Fruit fly (Drosophila melanogaster): ENCODE data around the gene nau.

Gene nau

DNA sequence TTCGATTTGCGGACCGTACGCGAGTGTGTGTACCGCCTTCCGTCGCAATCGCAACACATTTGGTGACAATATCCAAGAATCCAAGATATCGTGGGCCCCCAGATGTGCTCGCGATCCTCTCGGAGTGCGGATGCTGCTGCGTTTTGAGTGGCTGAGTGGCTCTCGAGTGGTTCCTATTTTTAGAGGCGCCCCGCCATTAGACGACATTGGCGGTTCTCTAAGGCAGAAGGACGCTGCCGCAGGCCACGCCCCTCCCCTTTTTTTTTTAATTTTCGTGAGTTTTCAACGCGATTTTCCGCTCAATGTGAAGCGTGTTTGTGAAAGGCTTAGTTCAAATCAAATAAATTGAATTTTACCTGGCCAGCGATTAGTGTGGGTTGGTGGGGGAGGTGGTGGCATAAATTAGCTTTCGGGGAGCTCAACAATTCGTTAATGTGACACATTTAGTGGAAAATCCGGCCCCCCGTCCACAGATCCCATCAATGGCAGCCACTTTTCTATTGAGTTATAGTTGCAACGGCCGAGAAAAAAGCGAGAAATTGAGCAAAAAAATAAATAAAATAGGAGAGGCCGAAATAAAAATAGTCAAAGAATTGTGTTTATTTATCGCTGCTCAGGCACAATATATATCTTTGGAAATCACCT lies at the start of gene nau:
Gene nau, minus strand, starts transcription at position 61 of the 645 bp plus-strand sequence.
- no peak for TF ChIP-seq CG7368 (GFP tag; optimal IDR thresholded peaks at IDR 0.05)
- TF ChIP-seq OdsH (GFP tag; optimal IDR thresholded peaks at IDR 0.05) = no peak
- TF ChIP-seq fd85E (GFP tag; optimal IDR thresholded peaks at IDR 0.05) = no peak

DNA sequence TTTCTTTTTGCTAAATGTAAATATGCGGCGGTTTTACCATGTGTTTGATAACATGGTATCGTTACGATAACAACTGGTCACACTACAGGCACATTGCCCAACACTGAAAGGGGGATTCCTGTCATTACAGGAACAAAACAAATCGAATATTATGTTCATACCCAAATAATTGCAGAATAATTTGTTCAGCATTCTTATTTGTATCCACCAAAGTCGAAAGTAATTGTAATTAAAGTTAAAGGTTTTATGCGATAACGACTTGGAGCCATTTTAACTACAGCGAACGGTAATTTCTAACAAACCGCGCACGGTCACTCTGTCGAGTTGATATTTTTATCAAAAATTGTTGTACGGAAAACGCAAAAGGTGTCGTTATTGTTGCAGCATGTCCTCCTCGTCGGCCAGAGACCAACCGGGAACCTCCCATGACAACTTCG lies 49.3 kb upstream of the nau start, which contains the start of the genes CG10214 and CG10375:
Gene CG10214, minus strand, starts transcription at position 72 of the 437 bp plus-strand sequence.
Gene CG10375, plus strand, starts transcription at position 296 of the 437 bp plus-strand sequence.
- TF ChIP-seq CG3919 (GFP tag; optimal IDR thresholded peaks at IDR 0.05) (peak; percentile 75), dac (GFP tag; optimal IDR thresholded peaks at IDR 0.05) (peak; percentile 45), vri (GFP tag; optimal IDR thresholded peaks at IDR 0.05) (peak; percentile 72), Ets96B (tag; optimal IDR thresholded peaks at IDR 0.05) (peak; percentile 53), Sox15 (GFP tag; optimal IDR thresholded peaks at IDR 0.05) (peak; percentile 44), Gug (GFP tag; IDR thresholded peaks at IDR 0.05) (peak; percentile 57; the same call in 1 of the 2 replicates), Eip75B (GFP tag; optimal IDR thresholded peaks at IDR 0.05) (peak; percentile 58), Blimp-1 (GFP tag; optimal IDR thresholded peaks at IDR 0.05) (no peak), CG9139 (GFP tag; optimal IDR thresholded peaks at IDR 0.05) (no peak), CG8632 (GFP tag; optimal IDR thresholded peaks at IDR 0.05) (peak; percentile 50), CG4318 (GFP tag; optimal IDR thresholded peaks at IDR 0.05) (no peak), OdsH (GFP tag; optimal IDR thresholded peaks at IDR 0.05) (peak; percentile 71), CG6276 (GFP tag; optimal IDR thresholded peaks at IDR 0.05) (no peak), fkh (GFP tag; optimal IDR thresholded peaks at IDR 0.05) (peak; percentile 88), CG16779 (tag; optimal IDR thresholded peaks at IDR 0.05) (no peak), CG34406 (GFP tag; optimal IDR thresholded peaks at IDR 0.05) (peak; percentile 60), achi (GFP tag; optimal IDR thresholded peaks at IDR 0.05) (peak; percentile 61), svp (GFP tag) (no peak), CG10669 (GFP tag; optimal IDR thresholded peaks at IDR 0.05) (peak; percentile 50), CG8319 (GFP tag; optimal IDR thresholded peaks at IDR 0.05) (peak; percentile 46), topi (GFP tag; optimal IDR thresholded peaks at IDR 0.05) (peak; percentile 71), Sox14 (GFP tag; optimal IDR thresholded peaks at IDR 0.05) (peak; percentile 81), CG3032 (tag; optimal IDR thresholded peaks at IDR 0.05) (peak; percentile 67), CG31627 (GFP tag; optimal IDR thresholded peaks at IDR 0.05) (peak; percentile 79), esn (GFP tag; optimal IDR thresholded peaks at IDR 0.05) (peak; percentile 84), CG15336 (GFP tag; IDR thresholded peaks at IDR 0.05) (peak; percentile 45; the same call in 1 of the 2 replicates), CG11294 (GFP tag; IDR thresholded peaks at IDR 0.05) (no peak), CG6854 (GFP tag; optimal IDR thresholded peaks at IDR 0.05) (peak; percentile 52), cyc (GFP tag; optimal IDR thresholded peaks at IDR 0.05) (peak; percentile 72), Lpt (GFP tag; optimal IDR thresholded peaks at IDR 0.05) (no peak), eg (GFP tag; IDR thresholded peaks at IDR 0.05) (peak; percentile 73; the same call in 2 of the 3 replicates), Ets21C (GFP tag; optimal IDR thresholded peaks at IDR 0.05) (no peak), Eip78C (GFP tag) (peak; percentile 80), Sox102F (GFP tag; optimal IDR thresholded peaks at IDR 0.05) (peak; percentile 59), Hr38 (GFP tag; optimal IDR thresholded peaks at IDR 0.05) (peak; percentile 8), acj6 (GFP tag; optimal IDR thresholded peaks at IDR 0.05) (peak; percentile 67), CG11762 (GFP tag; optimal IDR thresholded peaks at IDR 0.05; ENCODE audit: insufficient read depth) (peak; percentile 0), CG7368 (GFP tag; optimal IDR thresholded peaks at IDR 0.05) (peak; percentile 60), CG32006 (GFP tag; optimal IDR thresholded peaks at IDR 0.05) (peak; percentile 58), pdm3 (GFP tag; optimal IDR thresholded peaks at IDR 0.05) (peak; percentile 72), spab (GFP tag; optimal IDR thresholded peaks at IDR 0.05) (no peak), Hr39 (GFP tag; optimal IDR thresholded peaks at IDR 0.05) (peak; percentile 72), dsx (GFP tag; optimal IDR thresholded peaks at IDR 0.05; ENCODE audit: poor library complexity, severe bottlenecking) (peak; percentile 43), CG6163 (GFP tag; IDR thresholded peaks at IDR 0.05) (peak; percentile 74), Smox (GFP tag; optimal IDR thresholded peaks at IDR 0.05) (peak; percentile 60), net (GFP tag; optimal IDR thresholded peaks at IDR 0.05) (peak; percentile 22), CG1621 (tag; optimal IDR thresholded peaks at IDR 0.05) (peak; percentile 41), ss (GFP tag; optimal IDR thresholded peaks at IDR 0.05) (no peak)
